Fruit fly (Drosophila melanogaster) whole organism: ENCODE results near the gene CG10725.

Source experiments
- CG8478 ChIP-seq: fragments of >200 bp; optimal IDR thresholded peaks from 2 replicates; lab custom pipeline; 2018; ENCODE audit warnings: inconsistent platforms
- Dll ChIP-seq: fragments of >200 bp; optimal IDR thresholded peaks from 2 replicates; lab custom pipeline; 2017
- EcR ChIP-seq, 2 experiments: fragments of >200 bp; optimal IDR thresholded peaks; 2 replicates each; lab custom pipeline; 2017; ENCODE audit warnings: missing biosample characterization in 2 of 2, missing genetic modification characterization in 2 of 2, missing genetic modification reagents in 2 of 2
- pan ChIP-seq: fragments of >200 bp; optimal IDR thresholded peaks from 2 replicates; lab custom pipeline; 2017
- psq ChIP-seq: fragments of >200 bp; optimal IDR thresholded peaks from 2 replicates; lab custom pipeline; 2017
- usp ChIP-seq: fragments of >200 bp; optimal IDR thresholded peaks from 2 replicates; lab custom pipeline; 2017; ENCODE audit warnings: missing biosample characterization, missing genetic modification characterization, mixed read lengths

dm6 chr3L:13397656-13398055, 40.1 kb upstream of the CG10725 start:
- TF ChIP-seq usp (GFP tag; lab: Kevin White, UChicago), result no peak
- no peak for TF ChIP-seq EcR (GFP tag; optimal IDR thresholded peaks at IDR 0.05; lab: Kevin White, UChicago)
- TF ChIP-seq pan (lab: Kevin White, UChicago), result no peak
- TF ChIP-seq psq (lab: Kevin White, UChicago), result no peak
- TF ChIP-seq CG8478 (lab: Kevin White, UChicago), result no peak
- no peak for TF ChIP-seq Dll
